Worm (Caenorhabditis elegans) whole organism, mixed stage, embryonic: ENCODE results near the gene Y73B6BL.29.
"Not testable (repeated sequence)": the region's sequence is repeated elsewhere in the genome, so short reads cannot be mapped to it uniquely, and the experiment has no call there.

Experiments used
- M03D4.4 ChIP-seq: sonication (generic microtip); optimal IDR thresholded peaks from 2 replicates; lab custom pipeline; 2017; ENCODE audit warnings: mild to moderate bottlenecking, missing genetic modification characterization, missing compliant biosample characterization
- ces-1 ChIP-seq: fragments of 150-350 bp; optimal IDR thresholded peaks from 2 replicates; lab custom pipeline; 2014; ENCODE audit warnings: missing biosample characterization, missing genetic modification reagents, missing genetic modification characterization
- lin-13 ChIP-seq: fragments of 150-350 bp; optimal IDR thresholded peaks from 2 replicates; lab custom pipeline; 2014; ENCODE audit warnings: missing biosample characterization, missing genetic modification characterization
- nhr-76 ChIP-seq: sonication (generic microtip); optimal IDR thresholded peaks from 2 replicates; lab custom pipeline; 2017; ENCODE audit warnings: missing biosample characterization, missing genetic modification characterization
- pha-4 ChIP-seq: fragments of 150-350 bp; optimal IDR thresholded peaks from 2 replicates; lab custom pipeline; 2018; ENCODE audit warnings: missing biosample characterization, missing genetic modification reagents, missing genetic modification characterization
- sem-2 ChIP-seq: fragments of 200-800 bp; sonication (Bioruptor generic); optimal IDR thresholded peaks from 2 replicates; lab custom pipeline; 2018; ENCODE audit warnings: mild to moderate bottlenecking, missing genetic modification characterization, missing compliant biosample characterization
- snpc-4 ChIP-seq: fragments of 150-350 bp; optimal IDR thresholded peaks from 2 replicates; lab custom pipeline; 2014; ENCODE audit warnings: missing biosample characterization, missing genetic modification characterization

DNA sequence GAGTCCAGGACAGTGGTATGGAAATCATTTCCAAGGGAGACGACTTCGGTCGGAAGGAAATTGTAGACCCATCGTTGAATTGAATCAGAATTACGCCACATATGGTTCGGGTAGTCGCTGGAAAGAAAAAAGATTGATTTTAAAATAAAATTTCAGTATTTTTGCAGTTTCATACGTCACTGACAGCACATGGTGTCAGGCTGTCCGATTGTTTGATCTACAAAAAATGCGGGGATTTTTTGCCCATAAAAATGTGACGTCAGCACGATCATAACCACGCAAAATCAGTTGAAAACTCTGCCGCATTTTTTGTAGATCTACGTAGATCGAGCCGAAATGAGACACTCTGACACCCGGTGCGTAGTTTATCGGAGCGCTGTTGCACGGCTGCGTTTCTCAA, 4.4 kb upstream of the Y73B6BL.29 start, which contains the start of gene Y73B6BL.12:
- not testable (repeated sequence) for TF ChIP-seq sem-2; nhr-76 (tag; lab: Kevin White, UChicago); snpc-4; lin-13 (tag; lab: Kevin White, UChicago); ces-1 (GFP tag; lab: Kevin White, UChicago); pha-4 (tag; lab: Kevin White, UChicago); M03D4.4
